Fruit fly (Drosophila melanogaster): ENCODE data around the gene sbm.

Gene sbm

DNA sequence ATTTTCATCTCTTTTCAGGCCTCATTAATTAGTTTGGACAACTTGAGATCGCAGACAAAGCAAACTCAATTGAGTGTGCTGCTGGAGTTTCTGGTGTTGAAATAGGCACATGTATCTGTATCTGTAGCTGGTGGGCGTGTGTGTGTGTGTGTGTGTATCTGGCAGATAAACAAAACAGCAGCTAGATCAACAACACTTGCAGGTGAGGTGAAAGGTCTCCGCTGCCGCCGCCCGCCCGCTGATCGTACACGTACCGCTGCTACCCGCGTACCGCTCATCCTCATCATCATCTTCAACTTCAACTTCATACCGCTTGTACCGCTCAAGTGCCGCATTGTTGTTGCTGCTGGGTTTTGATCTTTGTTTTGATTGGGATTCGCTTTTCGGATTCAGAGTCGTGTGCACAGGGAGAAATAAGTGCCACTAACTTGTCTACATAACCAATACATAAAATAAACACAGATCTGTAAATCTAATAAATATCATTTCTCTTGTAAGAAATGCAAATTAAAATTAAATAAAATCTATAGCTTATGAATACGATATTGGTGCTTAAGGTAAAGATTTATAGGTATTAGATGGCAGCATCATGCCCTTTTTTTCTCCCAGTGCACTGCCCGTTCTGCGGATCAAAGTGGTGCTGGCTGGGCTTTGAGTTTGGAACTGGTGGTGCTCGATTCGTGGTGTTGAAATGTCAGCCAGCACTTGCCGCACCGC, 24.9 kb upstream of the sbm start (continued):
- peak; percentile 61 for TF ChIP-seq onecut (GFP tag; IDR thresholded peaks at IDR 0.05)
- TF ChIP-seq al (GFP tag; IDR thresholded peaks at IDR 0.05): no peak
- no peak for TF ChIP-seq CG42726 (GFP tag; IDR thresholded peaks at IDR 0.05; ENCODE audit: partially characterized antibody)
- TF ChIP-seq Dfd (GFP tag; optimal IDR thresholded peaks at IDR 0.05): no peak
- peak; percentile 28 for TF ChIP-seq trh (GFP tag; optimal IDR thresholded peaks at IDR 0.05)
- TF ChIP-seq CG7372 (GFP tag; IDR thresholded peaks at IDR 0.05): peak; percentile 47; the same call in 1 of the 2 replicates
- TF ChIP-seq CG6791 (GFP tag; IDR thresholded peaks at IDR 0.05; ENCODE audit: partially characterized antibody): 0 out of 3 replicates have a peak, but pooled peaks have one; percentile 25
- no peak for TF ChIP-seq Doc2 (GFP tag; IDR thresholded peaks at IDR 0.05)
- no peak for TF ChIP-seq Bgb (GFP tag; IDR thresholded peaks at IDR 0.05; ENCODE audit: partially characterized antibody)
- peak; percentile 70; the same call in 2 of the 3 replicates for TF ChIP-seq gce (GFP tag; IDR thresholded peaks at IDR 0.05)
- peak; percentile 79 for TF ChIP-seq CG3407 (GFP tag; optimal IDR thresholded peaks at IDR 0.05)
- TF ChIP-seq gsb (GFP tag; IDR thresholded peaks at IDR 0.05): no peak
- peak; percentile 74 for TF ChIP-seq CG32772 (GFP tag; IDR thresholded peaks at IDR 0.05)
- peak; percentile 75 for TF ChIP-seq ssp (GFP tag; IDR thresholded peaks at IDR 0.05)
- peak in 1 of 3 experiments; percentile 93 for TF ChIP-seq lola (GFP tag; optimal IDR thresholded peaks at IDR 0.05)
- TF ChIP-seq HmgD (GFP tag; optimal IDR thresholded peaks at IDR 0.05): no peak
- no peak for TF ChIP-seq CG34224 (GFP tag; IDR thresholded peaks at IDR 0.05; ENCODE audit: partially characterized antibody)
- peak; percentile 72 for TF ChIP-seq CG5245 (GFP tag; optimal IDR thresholded peaks at IDR 0.05)
- TF ChIP-seq pan (optimal IDR thresholded peaks at IDR 0.05): no peak
- TF ChIP-seq pan (GFP tag; optimal IDR thresholded peaks at IDR 0.05 in 1 of 2, IDR thresholded peaks at IDR 0.05 in 1 of 2): peak in 1 of 2 experiments; percentile 69
- TF ChIP-seq lbe (GFP tag; optimal IDR thresholded peaks at IDR 0.05): no peak
- TF ChIP-seq CG7786 (GFP tag; optimal IDR thresholded peaks at IDR 0.05): peak; percentile 44
- TF ChIP-seq CG11696 (GFP tag; IDR thresholded peaks at IDR 0.05): no peak
- peak; percentile 26 for TF ChIP-seq CG15514 (GFP tag; optimal IDR thresholded peaks at IDR 0.05)
- 0 out of 2 replicates have a peak, but pooled peaks have one; percentile 32 for TF ChIP-seq bowl (GFP tag; IDR thresholded peaks at IDR 0.05)
- peak; percentile 81 for TF ChIP-seq bcd (GFP tag; optimal IDR thresholded peaks at IDR 0.05)
- TF ChIP-seq Ada2b (GFP tag; IDR thresholded peaks at IDR 0.05): peak; percentile 75
- TF ChIP-seq CG30020 (tag; optimal IDR thresholded peaks at IDR 0.05): peak; percentile 56
- TF ChIP-seq CG1024 (GFP tag; IDR thresholded peaks at IDR 0.05): no peak
- TF ChIP-seq lab (GFP tag; optimal IDR thresholded peaks at IDR 0.05): peak; percentile 65
- TF ChIP-seq CG34376 (GFP tag; optimal IDR thresholded peaks at IDR 0.05): no peak
- TF ChIP-seq Rx (GFP tag; IDR thresholded peaks at IDR 0.05): peak; percentile 54
- peak; percentile 54 for TF ChIP-seq CG12299 (tag; optimal IDR thresholded peaks at IDR 0.05)
- peak; percentile 19 for TF ChIP-seq CG12071 (GFP tag; optimal IDR thresholded peaks at IDR 0.05)
- TF ChIP-seq Scr (GFP tag; IDR thresholded peaks at IDR 0.05; ENCODE audit: partially characterized antibody): no peak
- TF ChIP-seq CG3995 (GFP tag; optimal IDR thresholded peaks at IDR 0.05): no peak
- no peak for TF ChIP-seq prd (optimal IDR thresholded peaks at IDR 0.05)
- peak; percentile 90 for TF ChIP-seq prd (GFP tag; IDR thresholded peaks at IDR 0.05)
- TF ChIP-seq Trl (optimal IDR thresholded peaks at IDR 0.05): no peak
- peak; percentile 47 for TF ChIP-seq Trl (GFP tag; optimal IDR thresholded peaks at IDR 0.05)
- peak; percentile 86 for TF ChIP-seq CG2678 (tag; optimal IDR thresholded peaks at IDR 0.05)
- peak; percentile 89 for TF ChIP-seq CG4424 (GFP tag; optimal IDR thresholded peaks at IDR 0.05)
- TF ChIP-seq CrebB (tag; optimal IDR thresholded peaks at IDR 0.05): peak; percentile 23
- TF ChIP-seq Dip2 (GFP tag; IDR thresholded peaks at IDR 0.05): no peak
- TF ChIP-seq jing (GFP tag; optimal IDR thresholded peaks at IDR 0.05): peak; percentile 70
- TF ChIP-seq Atf-2 (GFP tag; optimal IDR thresholded peaks at IDR 0.05): peak; percentile 62
- TF ChIP-seq HLH4C (GFP tag; IDR thresholded peaks at IDR 0.05; ENCODE audit: partially characterized antibody): no peak
- peak; percentile 79 for TF ChIP-seq Six4 (GFP tag; optimal IDR thresholded peaks at IDR 0.05)
- TF ChIP-seq sim (GFP tag; IDR thresholded peaks at IDR 0.05): peak; percentile 90
- TF ChIP-seq gcm2 (GFP tag; optimal IDR thresholded peaks at IDR 0.05): peak; percentile 1
